Worm (Caenorhabditis elegans): Measurements from ENCODE around the gene mlc-5.

Gene mlc-5

ce11 chrIII:13604834-13605233 is 18.3 kb upstream of the mlc-5 start:
- no peak for TF ChIP-seq unc-120 (tag; optimal IDR thresholded peaks at IDR 0.05; ENCODE audit: poor library complexity, severe bottlenecking)

- TF ChIP-seq bed-3 (GFP tag; optimal IDR thresholded peaks at IDR 0.05) (no peak), flh-1 (GFP tag; optimal IDR thresholded peaks at IDR 0.05) (no peak), elt-3 (tag; optimal IDR thresholded peaks at IDR 0.05) (no peak), nhr-12 (tag; optimal IDR thresholded peaks at IDR 0.05) (no peak), mep-1 (tag; optimal IDR thresholded peaks at IDR 0.05) (no peak), tbx-8 (GFP tag; optimal IDR thresholded peaks at IDR 0.05) (no peak), pha-4 (tag; optimal IDR thresholded peaks at IDR 0.05) (no peak), ztf-11 (tag; optimal IDR thresholded peaks at IDR 0.05) (no peak), mab-5 (tag; optimal IDR thresholded peaks at IDR 0.05) (no peak), unc-62 (GFP tag; optimal IDR thresholded peaks at IDR 0.05) (no peak), nhr-237 (tag; optimal IDR thresholded peaks at IDR 0.05) (no peak), ces-1 (GFP tag; optimal IDR thresholded peaks at IDR 0.05) (no peak), hlh-1 (tag; optimal IDR thresholded peaks at IDR 0.05) (no peak), snpc-4 (tag; optimal IDR thresholded peaks at IDR 0.05) (no peak), ham-2 (GFP tag; optimal IDR thresholded peaks at IDR 0.05) (no peak), unc-120 (tag; optimal IDR thresholded peaks at IDR 0.05; ENCODE audit: poor library complexity, severe bottlenecking) (no peak), nhr-2 (tag; optimal IDR thresholded peaks at IDR 0.05) (no peak), nhr-76 (tag; optimal IDR thresholded peaks at IDR 0.05) (no peak), ceh-39 (tag; optimal IDR thresholded peaks at IDR 0.05) (no peak)
These were observed 17.0 kb upstream of the mlc-5 start, which contains the start of gene act-5 for ce11 chrIII:13606016-13606530. Gene act-5 (minus strand): TSS chrIII:13606066.

- no peak for TF ChIP-seq ztf-11 (tag; optimal IDR thresholded peaks at IDR 0.05)
- no peak for TF ChIP-seq tbx-8 (GFP tag; optimal IDR thresholded peaks at IDR 0.05)
- TF ChIP-seq M03D4.4 (tag; optimal IDR thresholded peaks at IDR 0.05) = no peak
- no peak for TF ChIP-seq nhr-12 (tag; optimal IDR thresholded peaks at IDR 0.05)
- TF ChIP-seq snpc-4 (tag; optimal IDR thresholded peaks at IDR 0.05) = no peak
These were observed 16.2 kb upstream of the mlc-5 start for ce11 chrIII:13606865-13607264.

- no peak for TF ChIP-seq mls-2 (tag; optimal IDR thresholded peaks at IDR 0.05)
- no peak for TF ChIP-seq mab-5 (tag; optimal IDR thresholded peaks at IDR 0.05)
- no peak for TF ChIP-seq ham-2 (GFP tag; optimal IDR thresholded peaks at IDR 0.05)
- no peak for TF ChIP-seq unc-62 (GFP tag; optimal IDR thresholded peaks at IDR 0.05)
- no peak for TF ChIP-seq M03D4.4 (tag; optimal IDR thresholded peaks at IDR 0.05)
- no peak for TF ChIP-seq sem-2 (GFP tag; optimal IDR thresholded peaks at IDR 0.05)
- TF ChIP-seq tbx-8 (GFP tag; optimal IDR thresholded peaks at IDR 0.05) = no peak
- TF ChIP-seq cnd-1 (tag; optimal IDR thresholded peaks at IDR 0.05) = no peak
- TF ChIP-seq ces-1 (GFP tag; optimal IDR thresholded peaks at IDR 0.05) = no peak
- TF ChIP-seq nhr-237 (tag; optimal IDR thresholded peaks at IDR 0.05) = no peak
- no peak for TF ChIP-seq ceh-43 (GFP tag; optimal IDR thresholded peaks at IDR 0.05)
- TF ChIP-seq zip-8 (tag; optimal IDR thresholded peaks at IDR 0.05) = no peak
- TF ChIP-seq elt-3 (tag; optimal IDR thresholded peaks at IDR 0.05) = no peak
- TF ChIP-seq sptf-1 (tag; optimal IDR thresholded peaks at IDR 0.05) = no peak
These were observed 15.3 kb upstream of the mlc-5 start, which contains the start of gene shpk-1 for ce11 chrIII:13607833-13608232. Gene shpk-1 (plus strand): TSS chrIII:13608020.

ce11 chrIII:13614206-13614605 is 8.9 kb upstream of the mlc-5 start:
- TF ChIP-seq pha-4 (tag; optimal IDR thresholded peaks at IDR 0.05) = no peak
- TF ChIP-seq lsy-2 (tag; optimal IDR thresholded peaks at IDR 0.05) = no peak
- TF ChIP-seq ztf-11 (tag; optimal IDR thresholded peaks at IDR 0.05) = no peak
- no peak for TF ChIP-seq flh-1 (GFP tag; optimal IDR thresholded peaks at IDR 0.05)
- TF ChIP-seq ceh-83 (GFP tag; optimal IDR thresholded peaks at IDR 0.05) = no peak
- no peak for TF ChIP-seq sem-2 (GFP tag; optimal IDR thresholded peaks at IDR 0.05)
- TF ChIP-seq nhr-2 (tag; optimal IDR thresholded peaks at IDR 0.05) = no peak
- no peak for TF ChIP-seq M03D4.4 (tag; optimal IDR thresholded peaks at IDR 0.05)
- TF ChIP-seq tbx-8 (GFP tag; optimal IDR thresholded peaks at IDR 0.05) = no peak
- no peak for TF ChIP-seq elt-3 (tag; optimal IDR thresholded peaks at IDR 0.05)
- no peak for TF ChIP-seq nhr-12 (tag; optimal IDR thresholded peaks at IDR 0.05)

ce11 chrIII:13614751-13615150 is 8.4 kb upstream of the mlc-5 start:
- no peak for TF ChIP-seq sem-2 (GFP tag; optimal IDR thresholded peaks at IDR 0.05)
- no peak for TF ChIP-seq lsy-2 (tag; optimal IDR thresholded peaks at IDR 0.05)
- TF ChIP-seq sptf-1 (tag; optimal IDR thresholded peaks at IDR 0.05) = no peak
- TF ChIP-seq flh-1 (GFP tag; optimal IDR thresholded peaks at IDR 0.05) = no peak
- TF ChIP-seq mls-2 (tag; optimal IDR thresholded peaks at IDR 0.05) = no peak
- TF ChIP-seq lin-32 (GFP tag; optimal IDR thresholded peaks at IDR 0.05) = no peak
- no peak for TF ChIP-seq ceh-83 (GFP tag; optimal IDR thresholded peaks at IDR 0.05)
- no peak for TF ChIP-seq ham-2 (GFP tag; optimal IDR thresholded peaks at IDR 0.05)
- TF ChIP-seq bed-3 (GFP tag; optimal IDR thresholded peaks at IDR 0.05) = no peak
- TF ChIP-seq unc-39 (tag; optimal IDR thresholded peaks at IDR 0.05) = no peak
- TF ChIP-seq blmp-1 (tag; optimal IDR thresholded peaks at IDR 0.05) = no peak
- TF ChIP-seq nhr-237 (tag; optimal IDR thresholded peaks at IDR 0.05) = no peak
- TF ChIP-seq ztf-11 (tag; optimal IDR thresholded peaks at IDR 0.05) = no peak
- no peak for TF ChIP-seq drap-1 (GFP tag; optimal IDR thresholded peaks at IDR 0.05)
- no peak for TF ChIP-seq nhr-2 (tag; optimal IDR thresholded peaks at IDR 0.05)
- no peak for TF ChIP-seq ceh-39 (tag; optimal IDR thresholded peaks at IDR 0.05)
- no peak for TF ChIP-seq nhr-28 (tag; optimal IDR thresholded peaks at IDR 0.05)
- no peak for TF ChIP-seq M03D4.4 (tag; optimal IDR thresholded peaks at IDR 0.05)
- TF ChIP-seq nhr-12 (tag; optimal IDR thresholded peaks at IDR 0.05) = no peak

Data from whole organism, mixed stage, embryonic.